Worm (Caenorhabditis elegans) whole organism, early embryonic: ENCODE measurements around the gene str-102.
"Not testable (repeated sequence)": the region's sequence is repeated elsewhere in the genome, so short reads cannot be mapped to it uniquely, and the experiment has no call there.

Experiments used
- B0310.2 ChIP-seq: sonication (generic microtip); optimal IDR thresholded peaks from 2 replicates; lab custom pipeline; 2016; ENCODE audit warnings: mild to moderate bottlenecking, missing genetic modification characterization, missing compliant biosample characterization
- F13C5.2 ChIP-seq: sonication (generic microtip); optimal IDR thresholded peaks from 2 replicates; lab custom pipeline; 2017; ENCODE audit warnings: mild to moderate bottlenecking, missing genetic modification characterization, inconsistent platforms, missing compliant biosample characterization
- aly-1 ChIP-seq: sonication (generic microtip); optimal IDR thresholded peaks from 2 replicates; lab custom pipeline; 2016; ENCODE audit warnings: missing genetic modification characterization, missing compliant biosample characterization
- ama-1 ChIP-seq: fragments of 150-350 bp; optimal IDR thresholded peaks from 2 replicates; lab custom pipeline; 2014
- ceh-13 ChIP-seq: fragments of 200-800 bp; sonication (Bioruptor generic); optimal IDR thresholded peaks from 2 replicates; lab custom pipeline; 2018; ENCODE audit warnings: mild to moderate bottlenecking, missing genetic modification characterization, missing compliant biosample characterization
- ceh-36 ChIP-seq: sonication (generic microtip); optimal IDR thresholded peaks from 2 replicates; lab custom pipeline; 2016; ENCODE audit warnings: missing genetic modification characterization, inconsistent platforms, missing compliant biosample characterization
- ets-7 ChIP-seq: sonication (generic microtip); optimal IDR thresholded peaks from 2 replicates; lab custom pipeline; 2016; ENCODE audit warnings: missing genotype, missing genetic modification characterization, missing compliant biosample characterization
- flt-1 ChIP-seq: fragments of 200-800 bp; sonication (Bioruptor generic); IDR thresholded peaks from 2 replicates; pipeline ENCODE4 v1.3.6; 2022; ENCODE audit warnings: missing genetic modification characterization, missing compliant biosample characterization
- hmbx-1 ChIP-seq: sonication (generic microtip); optimal IDR thresholded peaks from 2 replicates; lab custom pipeline; 2016; ENCODE audit warnings: mild to moderate bottlenecking, missing genetic modification characterization, missing compliant biosample characterization
- hmg-4 ChIP-seq: fragments of 200-800 bp; sonication (Bioruptor generic); optimal IDR thresholded peaks from 2 replicates; lab custom pipeline; 2018; ENCODE audit warnings: mild to moderate bottlenecking, missing genetic modification characterization, missing compliant biosample characterization
- hnd-1 ChIP-seq: sonication (generic microtip); optimal IDR thresholded peaks from 2 replicates; lab custom pipeline; 2016; ENCODE audit warnings: missing genetic modification characterization, missing compliant biosample characterization
- pes-1 ChIP-seq: fragments of 200-800 bp; sonication (Bioruptor generic); IDR thresholded peaks from 2 replicates; pipeline ENCODE4 v1.3.6; 2022; ENCODE audit warnings: missing genetic modification reagents, missing genetic modification characterization, missing compliant biosample characterization
- scrt-1 ChIP-seq: fragments of 200-800 bp; sonication (Bioruptor generic); IDR thresholded peaks from 2 replicates; pipeline ENCODE4 v1.3.6; 2022; ENCODE audit warnings: missing genetic modification characterization, missing compliant biosample characterization
- sea-1 ChIP-seq: fragments of 200-800 bp; sonication (Bioruptor generic); conservative IDR thresholded peaks from 2 replicates; pipeline ENCODE4 v1.3.6; 2022; ENCODE audit warnings: missing genetic modification characterization, missing compliant biosample characterization
- tbx-11 ChIP-seq: fragments of 200-800 bp; sonication (Bioruptor generic); IDR thresholded peaks from 2 replicates; pipeline ENCODE4 v1.3.6; 2022; ENCODE audit warnings: missing genetic modification characterization, missing compliant biosample characterization
- tbx-37 ChIP-seq: fragments of 200-800 bp; sonication (Bioruptor generic); conservative IDR thresholded peaks from 2 replicates; pipeline ENCODE4 v1.3.6; 2022; ENCODE audit warnings: missing genetic modification reagents, missing genetic modification characterization, missing compliant biosample characterization
- tra-4 ChIP-seq: sonication (generic microtip); optimal IDR thresholded peaks from 2 replicates; lab custom pipeline; 2017; ENCODE audit warnings: missing genetic modification characterization, missing compliant biosample characterization

str-102 gene

ce11 chrV:15350615-15351014, 34.2 kb upstream of the str-102 start, which contains the start of gene clec-231:
clec-231 (minus strand) TSS chrV:15350715.
- TF ChIP-seq B0310.2 (tag; lab: Kevin White, UChicago), result no peak
- no peak for TF ChIP-seq tra-4
- TF ChIP-seq sea-1, result no peak
- no peak for TF ChIP-seq pes-1 (GFP tag; lab: Robert Waterston, UW)
- no peak for TF ChIP-seq aly-1
- no peak for TF ChIP-seq scrt-1

- TF ChIP-seq tra-4, result no peak
- TF ChIP-seq hnd-1, result no peak
- TF ChIP-seq flt-1 (GFP tag; lab: Robert Waterston, UW), result no peak
- no peak for TF ChIP-seq B0310.2 (tag; lab: Kevin White, UChicago)
These were observed 32.5 kb upstream of the str-102 start, which contains the start of gene srx-58 for ce11 chrV:15352376-15352775. srx-58 (plus strand) TSS chrV:15352676.

DNA sequence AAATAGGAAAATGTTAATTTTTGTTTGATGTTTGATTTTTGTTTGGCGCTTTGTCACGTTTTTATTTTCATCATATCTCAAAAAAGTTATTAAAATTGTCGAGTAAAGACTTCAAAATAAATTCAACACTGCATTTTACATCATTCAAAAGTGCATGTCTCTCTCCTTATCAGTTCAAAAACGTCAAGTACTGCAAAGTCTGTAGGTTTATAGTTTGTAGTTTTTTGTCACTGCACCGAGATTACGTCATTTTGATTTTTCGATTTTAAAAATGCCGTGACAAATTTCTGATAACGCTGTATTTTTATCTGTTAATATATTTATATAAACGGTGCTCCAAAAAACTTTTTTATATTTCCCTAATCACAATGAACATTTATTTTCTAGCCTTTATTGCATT, 30.2 kb upstream of the str-102 start, which contains the start of gene C29F3.7:
Gene C29F3.7 (plus strand): TSS at position 254 of the 400 bp plus-strand sequence.
- TF ChIP-seq ceh-13 (no peak), F13C5.2 (tag; lab: Kevin White, UChicago) (no peak), ceh-36 (tag; lab: Kevin White, UChicago) (no peak), B0310.2 (tag; lab: Kevin White, UChicago) (no peak), ama-1 (lab: Kevin White, UChicago) (no peak), scrt-1 (no peak)

- TF ChIP-seq flt-1 (GFP tag; lab: Robert Waterston, UW); tra-4; scrt-1: not testable (repeated sequence)
These were observed 23.4 kb upstream of the str-102 start, which contains the start of gene ech-1.1 for ce11 chrV:15361412-15361811. ech-1.1 (minus strand) TSS chrV:15361512.

DNA sequence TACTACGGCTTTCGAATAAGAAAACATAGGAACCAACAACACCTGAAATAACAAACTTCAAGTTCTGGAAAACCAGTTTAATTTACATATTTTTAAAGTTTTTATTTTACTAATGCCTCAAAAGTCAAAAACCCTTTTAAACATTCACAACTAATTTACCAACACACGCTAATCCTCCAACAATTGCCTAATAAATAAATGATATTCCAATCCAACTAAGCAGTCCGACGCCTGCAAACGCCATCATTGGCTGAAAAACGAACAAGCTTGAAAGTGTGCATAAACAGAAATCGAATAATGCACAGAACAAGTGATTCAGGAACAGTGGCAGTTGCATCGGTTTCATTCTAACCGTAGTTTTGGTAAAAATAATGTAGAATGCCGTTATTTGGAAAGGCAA, 17.1 kb upstream of the str-102 start:
- TF ChIP-seq ceh-36 (tag; lab: Kevin White, UChicago) (no peak), hmg-4 (GFP tag; lab: Kevin White, UChicago) (no peak), flt-1 (GFP tag; lab: Robert Waterston, UW) (no peak), tbx-37 (GFP tag; lab: Robert Waterston, UW) (no peak), pes-1 (GFP tag; lab: Robert Waterston, UW) (no peak), tra-4 (no peak), sea-1 (no peak), aly-1 (no peak), ceh-13 (no peak), hnd-1 (no peak), ama-1 (lab: Kevin White, UChicago) (no peak), tbx-11 (GFP tag; lab: Robert Waterston, UW) (no peak), F13C5.2 (tag; lab: Kevin White, UChicago) (no peak), B0310.2 (tag; lab: Kevin White, UChicago) (no peak), ets-7 (no peak), scrt-1 (no peak)

ce11 chrV:15369707-15370106, 15.1 kb upstream of the str-102 start, which contains the start of gene nhr-269:
nhr-269 (minus strand) TSS chrV:15369807.
- no peak for TF ChIP-seq tbx-11 (GFP tag; lab: Robert Waterston, UW)
- no peak for TF ChIP-seq scrt-1
- TF ChIP-seq ama-1 (lab: Kevin White, UChicago), result no peak
- TF ChIP-seq tbx-37 (GFP tag; lab: Robert Waterston, UW), result no peak
- no peak for TF ChIP-seq sea-1
- no peak for TF ChIP-seq tra-4

ce11 chrV:15376223-15376622, 8.6 kb upstream of the str-102 start, which contains the start of gene srh-52:
srh-52 (minus strand) TSS chrV:15376323.
- TF ChIP-seq pes-1 (GFP tag; lab: Robert Waterston, UW), result no peak
- TF ChIP-seq ama-1 (lab: Kevin White, UChicago), result no peak
- TF ChIP-seq F13C5.2 (tag; lab: Kevin White, UChicago), result no peak
- TF ChIP-seq flt-1 (GFP tag; lab: Robert Waterston, UW), result no peak
- no peak for TF ChIP-seq scrt-1
- no peak for TF ChIP-seq sea-1
- TF ChIP-seq B0310.2 (tag; lab: Kevin White, UChicago), result no peak
- no peak for TF ChIP-seq ceh-36 (tag; lab: Kevin White, UChicago)
- TF ChIP-seq aly-1, result no peak
- TF ChIP-seq ets-7, result no peak
- TF ChIP-seq ceh-13, result no peak
- no peak for TF ChIP-seq hnd-1
- no peak for TF ChIP-seq hmbx-1 (tag; lab: Kevin White, UChicago)
- TF ChIP-seq tbx-11 (GFP tag; lab: Robert Waterston, UW), result no peak
- no peak for TF ChIP-seq tra-4
- no peak for TF ChIP-seq tbx-37 (GFP tag; lab: Robert Waterston, UW)
- no peak for TF ChIP-seq hmg-4 (GFP tag; lab: Kevin White, UChicago)

DNA sequence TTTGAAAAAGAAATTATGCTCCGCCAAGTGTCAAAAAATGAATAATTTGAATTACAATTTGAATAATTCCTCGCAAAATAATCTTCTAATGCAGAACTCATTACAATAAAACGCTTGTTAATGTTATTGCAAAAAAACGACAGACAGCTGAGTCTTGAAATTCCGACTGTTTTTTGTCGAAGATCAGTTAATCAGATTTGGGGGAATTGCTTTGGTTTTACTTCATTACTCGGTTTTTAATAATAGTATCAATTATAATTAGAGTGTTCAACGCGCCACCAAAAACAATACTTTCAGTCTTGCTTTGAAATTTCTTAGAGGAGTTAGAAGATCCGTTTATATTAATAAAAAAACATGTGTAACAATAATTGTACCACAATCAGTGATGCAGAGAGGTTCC, 6.9 kb upstream of the str-102 start, which contains the start of gene srh-122:
Gene srh-122 (minus strand): TSS at position 101 of the 400 bp plus-strand sequence.
- TF ChIP-seq hnd-1 (no peak), scrt-1 (no peak), ceh-36 (tag; lab: Kevin White, UChicago) (no peak), hmg-4 (GFP tag; lab: Kevin White, UChicago) (no peak), sea-1 (no peak), ets-7 (no peak), F13C5.2 (tag; lab: Kevin White, UChicago) (no peak), tra-4 (no peak), hmbx-1 (tag; lab: Kevin White, UChicago) (no peak), ceh-13 (no peak), aly-1 (no peak), tbx-37 (GFP tag; lab: Robert Waterston, UW) (no peak), ama-1 (lab: Kevin White, UChicago) (no peak), flt-1 (GFP tag; lab: Robert Waterston, UW) (no peak), tbx-11 (GFP tag; lab: Robert Waterston, UW) (no peak), B0310.2 (tag; lab: Kevin White, UChicago) (no peak), pes-1 (GFP tag; lab: Robert Waterston, UW) (no peak)
